Worm (Caenorhabditis elegans) whole organism, young adult: ENCODE measurements around the gene C25E10.8.
"Not testable (repeated sequence)": the region's sequence is repeated elsewhere in the genome, so short reads cannot be mapped to it uniquely, and the experiment has no call there.

Experiments
- F57C9.4 ChIP-seq: sonication (generic microtip); optimal IDR thresholded peaks from 2 replicates; lab custom pipeline; 2017; ENCODE audit warnings: mild to moderate bottlenecking, missing genetic modification characterization, missing compliant biosample characterization
- attf-5 ChIP-seq: fragments of 200-800 bp; sonication (Bioruptor generic); optimal IDR thresholded peaks from 2 replicates; lab custom pipeline; 2018; ENCODE audit warnings: mild to moderate bottlenecking, missing genetic modification characterization, missing compliant biosample characterization
- efl-1 ChIP-seq: fragments of 150-350 bp; optimal IDR thresholded peaks from 2 replicates; lab custom pipeline; 2014; ENCODE audit warnings: missing biosample characterization, missing genetic modification reagents, missing genetic modification characterization
- unc-62 ChIP-seq: fragments of 150-350 bp; optimal IDR thresholded peaks from 2 replicates; lab custom pipeline; 2014; ENCODE audit warnings: missing biosample characterization, missing genetic modification reagents, missing genetic modification characterization
- zim-3 ChIP-seq: sonication (generic microtip); optimal IDR thresholded peaks from 2 replicates; lab custom pipeline; 2017; ENCODE audit warnings: mild to moderate bottlenecking, missing genetic modification characterization, moderate library complexity, missing compliant biosample characterization

- TF ChIP-seq attf-5 (GFP tag; lab: Kevin White, UChicago); zim-3 (tag; lab: Kevin White, UChicago); unc-62 (GFP tag; lab: Kevin White, UChicago); F57C9.4; efl-1 (GFP tag; lab: Kevin White, UChicago): not testable (repeated sequence)
Measured at ce11 chrV:9086650-9087049, 32.8 kb upstream of the C25E10.8 start.
